Worm (Caenorhabditis elegans) whole organism, L4/young adult: Measurements from ENCODE around the gene Y38E10A.9.

Source experiments
- W03F9.2 ChIP-seq: fragments of 150-350 bp; optimal IDR thresholded peaks from 2 replicates; lab custom pipeline; 2014; ENCODE audit warnings: missing biosample characterization, missing genetic modification characterization
- dao-5 ChIP-seq: sonication (generic microtip); optimal IDR thresholded peaks from 2 replicates; lab custom pipeline; 2016; ENCODE audit warnings: missing genotype, missing genetic modification characterization, moderate library complexity, missing compliant biosample characterization
- him-1 ChIP-seq: sonication (generic microtip); optimal IDR thresholded peaks from 2 replicates; lab custom pipeline; 2016; ENCODE audit warnings: missing genotype, missing genetic modification reagents, missing genetic modification characterization, missing compliant biosample characterization

ce11 chrII:12615413-12615812 lies 6.7 kb downstream of the Y38E10A.9 start:
- TF ChIP-seq him-1 (tag; lab: Kevin White, UChicago) (no peak), dao-5 (no peak), W03F9.2 (tag; lab: Kevin White, UChicago) (no peak)
